Worm (Caenorhabditis elegans) whole organism, dauer: ENCODE measurements around the gene dhhc-14.

Experiments
- unc-62 ChIP-seq: sonication (generic microtip); optimal IDR thresholded peaks from 2 replicates; lab custom pipeline; 2017; ENCODE audit warnings: missing biosample characterization, missing genetic modification reagents, missing genetic modification characterization

dhhc-14 gene

DNA sequence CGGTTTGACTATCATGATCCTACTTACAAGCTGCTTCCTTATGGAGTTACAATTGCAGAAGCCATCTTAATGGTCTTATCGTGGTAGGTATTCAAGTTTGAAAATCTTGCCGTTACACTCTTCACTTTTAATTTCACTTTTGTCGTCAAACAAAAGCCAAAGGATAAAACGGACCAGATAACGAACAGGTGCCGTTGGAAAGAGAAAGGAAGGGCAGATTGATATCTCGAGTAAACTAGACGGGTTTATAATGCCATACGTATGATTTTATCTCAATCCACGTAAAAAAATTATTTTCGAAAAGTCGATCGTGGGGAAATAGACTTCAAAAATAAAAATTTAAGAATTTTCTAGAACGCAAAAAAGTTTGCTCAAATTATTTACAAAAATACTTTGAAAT, 2.0 kb downstream of the dhhc-14 start:
- TF ChIP-seq unc-62 (GFP tag; lab: Kevin White, UChicago): no peak

DNA sequence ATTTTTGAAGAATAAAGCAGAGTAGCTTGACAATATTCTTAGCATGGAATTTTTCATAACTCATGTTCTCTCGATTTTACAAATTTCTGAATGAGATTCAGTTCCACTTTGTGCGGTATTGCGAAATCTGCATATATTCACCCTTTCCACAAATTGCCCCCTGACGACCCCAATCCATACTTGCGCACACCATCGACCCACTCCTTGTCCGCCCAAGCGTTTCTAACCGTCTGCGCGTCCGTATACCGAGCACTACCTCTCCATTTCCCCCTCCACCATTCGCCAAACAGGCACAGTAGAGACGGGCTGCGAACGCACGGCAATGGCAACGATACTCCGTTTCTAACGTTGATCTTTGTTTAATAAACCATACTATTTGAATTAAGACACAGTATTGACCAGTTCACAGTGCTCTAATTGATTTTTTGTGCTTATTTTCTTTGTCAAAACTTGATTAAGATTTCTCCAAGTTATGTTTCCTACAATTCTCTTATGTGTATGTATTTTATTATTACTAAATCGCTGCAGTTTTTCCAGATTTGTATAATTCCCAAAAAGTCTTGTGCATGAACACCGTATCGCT, 4.6 kb downstream of the dhhc-14 start, which contains the start of gene utx-1:
Gene utx-1 (plus strand): TSS at position 533 of the 583 bp plus-strand sequence.
- no peak for TF ChIP-seq unc-62 (GFP tag; lab: Kevin White, UChicago)

DNA sequence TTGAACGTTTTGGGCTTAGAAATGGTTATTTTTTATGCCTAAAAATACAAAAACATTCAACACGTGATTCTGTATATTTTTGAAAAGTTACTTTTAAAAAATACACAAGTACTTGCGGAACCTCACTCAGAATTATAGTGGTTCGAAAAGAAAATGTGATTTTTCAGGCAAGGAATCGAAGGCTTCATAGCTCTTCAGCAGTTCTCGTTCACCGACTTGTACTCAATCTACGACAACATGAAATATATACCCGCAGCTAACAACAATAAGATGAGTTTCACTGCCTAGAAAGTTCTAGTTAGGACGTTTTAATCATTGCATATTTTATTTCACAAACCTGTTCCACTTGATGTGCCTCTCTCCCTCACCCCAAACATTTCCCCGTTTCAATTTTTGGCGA, 10.5 kb downstream of the dhhc-14 start:
- no peak for TF ChIP-seq unc-62 (GFP tag; lab: Kevin White, UChicago)

- no peak for TF ChIP-seq unc-62 (GFP tag; lab: Kevin White, UChicago)
Observed at ce11 chrX:8563663-8564450, 11.8 kb downstream of the dhhc-14 start.

DNA sequence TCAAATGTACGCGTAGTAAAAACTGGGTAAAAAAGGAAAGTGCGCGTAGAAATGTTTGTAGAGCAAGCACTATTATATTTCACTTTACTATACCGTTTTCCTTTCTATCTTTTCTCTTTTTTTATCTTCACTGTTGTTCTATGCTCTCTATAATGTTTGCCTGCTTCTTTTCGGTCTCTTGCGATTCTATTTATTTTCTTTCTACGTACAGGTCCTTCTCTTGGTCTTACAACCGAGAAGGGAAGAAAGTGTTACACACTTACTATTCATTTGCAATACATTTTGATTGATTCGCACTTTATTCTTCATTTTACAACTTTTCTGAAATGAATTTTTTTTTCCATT, 12.3 kb downstream of the dhhc-14 start:
- no peak for TF ChIP-seq unc-62 (GFP tag; lab: Kevin White, UChicago)

- TF ChIP-seq unc-62 (GFP tag; lab: Kevin White, UChicago): no peak
Observed at ce11 chrX:8565810-8566416, 13.8 kb downstream of the dhhc-14 start.

ce11 chrX:8566521-8567032, 14.5 kb downstream of the dhhc-14 start:
- no peak for TF ChIP-seq unc-62 (GFP tag; lab: Kevin White, UChicago)

DNA sequence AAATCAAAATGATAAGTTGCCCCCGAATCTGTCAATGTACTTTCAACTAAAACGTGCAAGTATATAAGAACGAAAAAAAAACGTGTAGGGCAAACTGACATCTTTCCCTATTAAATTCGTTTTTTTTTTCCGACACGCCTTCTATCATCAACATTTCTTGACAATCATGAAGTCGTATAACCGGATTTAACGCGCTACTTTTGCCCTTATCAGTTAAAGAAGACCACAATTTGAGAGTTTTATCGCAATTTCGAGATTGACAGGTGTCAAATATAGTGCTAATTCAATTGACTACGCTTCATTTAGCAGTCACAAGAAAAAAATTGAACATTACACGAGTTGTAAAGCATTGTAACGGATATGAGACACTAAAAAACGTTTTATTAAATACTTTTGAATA, 15.1 kb downstream of the dhhc-14 start:
- no peak for TF ChIP-seq unc-62 (GFP tag; lab: Kevin White, UChicago)

ce11 chrX:8567823-8568314, 15.8 kb downstream of the dhhc-14 start:
- no peak for TF ChIP-seq unc-62 (GFP tag; lab: Kevin White, UChicago)

DNA sequence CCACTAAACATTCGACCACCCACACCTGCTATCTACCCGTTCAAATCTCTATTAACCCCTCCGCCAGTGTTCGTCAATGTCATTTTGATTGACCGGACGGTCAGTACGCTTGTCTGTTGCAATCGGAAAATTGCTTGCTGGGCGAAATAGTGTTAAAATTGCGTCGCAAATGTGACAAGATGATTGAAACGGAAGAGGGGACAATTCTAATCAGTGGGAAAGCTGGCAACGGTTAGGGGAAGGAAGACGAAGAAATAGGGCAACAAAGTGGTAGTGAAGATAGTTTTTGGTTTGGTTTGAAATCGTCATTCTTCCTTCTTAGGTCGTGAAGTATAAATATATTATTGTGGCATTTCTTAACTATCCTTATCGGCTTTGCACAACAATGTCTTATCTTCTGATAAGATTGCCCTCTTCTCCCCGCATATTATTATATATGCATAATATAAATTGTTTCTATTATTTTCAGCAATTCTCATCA, 16.4 kb downstream of the dhhc-14 start:
- no peak for TF ChIP-seq unc-62 (GFP tag; lab: Kevin White, UChicago)

- TF ChIP-seq unc-62 (GFP tag; lab: Kevin White, UChicago): no peak
Observed at ce11 chrX:8569159-8569558, 17.1 kb downstream of the dhhc-14 start.

ce11 chrX:8570997-8571517, 19.0 kb downstream of the dhhc-14 start, which contains the start of gene jmjd-3.1:
Gene jmjd-3.1, plus strand, starts transcription at chrX:8571047.
- TF ChIP-seq unc-62 (GFP tag; lab: Kevin White, UChicago): no peak

DNA sequence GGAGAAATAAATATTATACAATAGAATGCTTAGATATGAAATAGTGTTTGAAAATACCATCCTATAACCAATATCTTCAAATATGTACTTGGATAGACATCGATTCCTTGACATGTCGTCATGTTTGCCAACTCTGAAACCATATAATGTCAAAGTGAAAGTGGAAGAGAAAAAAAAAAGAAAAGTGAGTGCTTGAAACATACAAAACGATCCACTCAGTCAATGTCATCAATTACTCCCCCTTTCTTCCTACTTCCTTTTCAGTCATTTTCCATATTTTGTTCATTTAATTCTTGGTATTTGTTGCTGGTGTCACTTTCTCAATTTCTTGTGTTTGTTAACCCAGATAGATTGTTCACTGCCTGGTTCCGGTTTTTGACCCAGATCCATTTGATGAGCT, 28.1 kb downstream of the dhhc-14 start, which contains the start of gene F18E9.4:
Gene F18E9.4 (plus strand): TSS at position 301 of the 400 bp plus-strand sequence.
- no peak for TF ChIP-seq unc-62 (GFP tag; lab: Kevin White, UChicago)

DNA sequence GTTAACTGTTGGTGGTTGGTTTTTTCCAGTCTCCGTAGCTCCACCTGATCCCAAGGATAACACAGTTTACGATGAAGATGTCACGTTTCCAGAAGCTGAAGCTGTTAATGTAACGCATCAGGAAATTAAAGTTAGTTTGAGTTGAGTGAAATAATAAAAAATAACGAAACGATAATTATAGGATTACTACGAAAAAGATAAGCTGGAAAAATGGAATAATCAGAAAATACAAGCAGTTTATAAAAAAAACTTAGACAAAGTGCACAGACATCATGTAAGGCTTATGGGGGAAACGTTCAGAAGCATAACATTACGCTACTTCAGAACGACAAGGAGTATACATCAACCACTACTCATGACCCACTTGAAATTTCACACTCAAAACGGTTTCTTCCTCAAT, 29.4 kb downstream of the dhhc-14 start, which contains the start of gene F18E9.8:
Gene F18E9.8 (minus strand): TSS at position 101 of the 400 bp plus-strand sequence.
- TF ChIP-seq unc-62 (GFP tag; lab: Kevin White, UChicago): no peak

ce11 chrX:8582767-8583360, 30.8 kb downstream of the dhhc-14 start:
- TF ChIP-seq unc-62 (GFP tag; lab: Kevin White, UChicago): no peak
